Fruit fly (Drosophila melanogaster) whole organism, embryonic: ENCODE data around the gene Baldspot.

Source experiments
- Antp ChIP-seq: fragments of 200-800 bp; sonication (Bioruptor generic); optimal IDR thresholded peaks from 3 replicates; lab custom pipeline; 2016; ENCODE audit warnings: missing biosample characterization, missing genetic modification characterization
- Asciz ChIP-seq: fragments of 200-800 bp; sonication (Bioruptor generic); optimal IDR thresholded peaks from 2 replicates; lab custom pipeline; 2017; ENCODE audit warnings: missing biosample characterization, mild to moderate bottlenecking, missing genetic modification characterization, missing genetic modification reagents
- B-H1 ChIP-seq: fragments of 200-800 bp; sonication (Bioruptor generic); IDR thresholded peaks from 3 replicates; pipeline ENCODE4 v1.3.6; 2022; ENCODE audit warnings: missing biosample characterization, missing genetic modification characterization
- Bgb ChIP-seq: fragments of 200-800 bp; sonication (Bioruptor generic); IDR thresholded peaks from 2 replicates; pipeline ENCODE4 v1.3.6; 2022; ENCODE audit warnings: missing biosample characterization, missing genetic modification characterization; ENCODE audit not compliant: partially characterized antibody
- Blimp-1 ChIP-seq: fragments of 200-800 bp; sonication (Bioruptor generic); optimal IDR thresholded peaks from 3 replicates; lab custom pipeline; 2018; ENCODE audit warnings: missing biosample characterization, missing genetic modification characterization, mild to moderate bottlenecking, moderate library complexity, missing genetic modification reagents
- BtbVII ChIP-seq: fragments of 200-800 bp; sonication (Bioruptor generic); optimal IDR thresholded peaks from 3 replicates; lab custom pipeline; 2017; ENCODE audit warnings: missing biosample characterization, mild to moderate bottlenecking, missing genetic modification characterization
- CG10147 ChIP-seq: fragments of 200-800 bp; sonication (Bioruptor generic); optimal IDR thresholded peaks from 2 replicates; lab custom pipeline; 2019; ENCODE audit warnings: missing biosample characterization, mild to moderate bottlenecking, missing genetic modification characterization, moderate library complexity
- CG10267 ChIP-seq: fragments of 200-800 bp; sonication (Bioruptor generic); optimal IDR thresholded peaks from 2 replicates; lab custom pipeline; 2018; ENCODE audit warnings: missing biosample characterization, mild to moderate bottlenecking, missing genetic modification characterization, moderate library complexity
- CG11504 ChIP-seq: fragments of 200-800 bp; sonication (Bioruptor generic); optimal IDR thresholded peaks from 3 replicates; lab custom pipeline; 2019; ENCODE audit warnings: missing biosample characterization, mild to moderate bottlenecking, missing genetic modification characterization, moderate library complexity
- CG12942 ChIP-seq: fragments of 200-800 bp; sonication (Bioruptor generic); optimal IDR thresholded peaks from 3 replicates; lab custom pipeline; 2016; ENCODE audit warnings: missing biosample characterization, missing genetic modification characterization
- CG14710 ChIP-seq: fragments of 200-800 bp; sonication (Bioruptor generic); optimal IDR thresholded peaks from 3 replicates; lab custom pipeline; 2019; ENCODE audit warnings: missing biosample characterization, mild to moderate bottlenecking, missing genetic modification characterization, moderate library complexity
- CG16779 ChIP-seq: fragments of 200-800 bp; sonication (Bioruptor generic); IDR thresholded peaks from 2 replicates; pipeline ENCODE4 v1.3.6; 2022; ENCODE audit warnings: missing biosample characterization, missing genetic modification characterization
- CG17359 ChIP-seq: fragments of 200-800 bp; sonication (Bioruptor generic); optimal IDR thresholded peaks from 3 replicates; lab custom pipeline; 2018; ENCODE audit warnings: missing biosample characterization, mild to moderate bottlenecking, missing genetic modification characterization, moderate library complexity
- CG17361 ChIP-seq: fragments of 200-800 bp; sonication (Bioruptor generic); IDR thresholded peaks from 3 replicates; pipeline ENCODE4 v1.3.6; 2022; ENCODE audit warnings: missing biosample characterization, missing genetic modification characterization
- CG18476 ChIP-seq: fragments of 200-800 bp; sonication (Bioruptor generic); optimal IDR thresholded peaks from 2 replicates; lab custom pipeline; 2016; ENCODE audit warnings: missing biosample characterization, mild to moderate bottlenecking, missing genetic modification characterization
- CG2678 ChIP-seq: fragments of 200-800 bp; sonication (Bioruptor generic); optimal IDR thresholded peaks from 3 replicates; lab custom pipeline; 2019; ENCODE audit warnings: missing biosample characterization, mild to moderate bottlenecking, missing genetic modification characterization, moderate library complexity
- CG2889 ChIP-seq: fragments of 200-800 bp; sonication (Bioruptor generic); IDR thresholded peaks from 3 replicates; pipeline ENCODE4 v1.3.6; 2022; ENCODE audit warnings: missing biosample characterization, missing genetic modification characterization
- CG3281 ChIP-seq: fragments of 200-800 bp; sonication (Bioruptor generic); optimal IDR thresholded peaks from 3 replicates; lab custom pipeline; 2017; ENCODE audit warnings: missing biosample characterization, mild to moderate bottlenecking, missing genetic modification characterization
- CG6689 ChIP-seq: fragments of 200-800 bp; sonication (Bioruptor generic); IDR thresholded peaks from 2 replicates; pipeline ENCODE4 v1.3.6; 2022; ENCODE audit warnings: missing biosample characterization, missing genetic modification characterization
- CG6765 ChIP-seq: fragments of 200-800 bp; sonication (Bioruptor generic); optimal IDR thresholded peaks from 3 replicates; lab custom pipeline; 2017; ENCODE audit warnings: missing biosample characterization, mild to moderate bottlenecking, missing genetic modification characterization
- CG7839 ChIP-seq: fragments of 200-800 bp; sonication (Bioruptor generic); optimal IDR thresholded peaks from 3 replicates; lab custom pipeline; 2018; ENCODE audit warnings: missing biosample characterization, mild to moderate bottlenecking, missing genetic modification characterization, moderate library complexity
- CG9727 ChIP-seq: fragments of 200-800 bp; sonication (Bioruptor generic); optimal IDR thresholded peaks from 3 replicates; lab custom pipeline; 2017; ENCODE audit warnings: missing biosample characterization, mild to moderate bottlenecking, missing genetic modification characterization
- D19B ChIP-seq: fragments of 200-800 bp; sonication (Bioruptor generic); optimal IDR thresholded peaks from 2 replicates; lab custom pipeline; 2017; ENCODE audit warnings: missing biosample characterization, mild to moderate bottlenecking, missing genetic modification characterization
- Fer3 ChIP-seq: fragments of 200-800 bp; sonication (Bioruptor generic); optimal IDR thresholded peaks from 2 replicates; lab custom pipeline; 2018; ENCODE audit warnings: missing biosample characterization, mild to moderate bottlenecking, missing genetic modification characterization, moderate library complexity
- HLHmδ ChIP-seq: fragments of 200-800 bp; sonication (Bioruptor generic); optimal IDR thresholded peaks from 2 replicates; lab custom pipeline; 2018; ENCODE audit warnings: missing biosample characterization, mild to moderate bottlenecking, missing genetic modification characterization, moderate library complexity
- Hsf ChIP-seq: fragments of 200-800 bp; sonication (Bioruptor generic); optimal IDR thresholded peaks from 3 replicates; lab custom pipeline; 2016; ENCODE audit warnings: missing biosample characterization, missing genetic modification characterization
- Meics ChIP-seq: fragments of 200-800 bp; sonication (Bioruptor generic); optimal IDR thresholded peaks from 2 replicates; lab custom pipeline; 2017; ENCODE audit warnings: missing biosample characterization, mild to moderate bottlenecking, missing genetic modification characterization
- Nf-YC ChIP-seq: fragments of 200-800 bp; optimal IDR thresholded peaks from 3 replicates; lab custom pipeline; 2019; ENCODE audit warnings: missing biosample characterization, mild to moderate bottlenecking, missing genetic modification characterization, moderate library complexity
- Oli ChIP-seq: fragments of 200-800 bp; sonication (Bioruptor generic); optimal IDR thresholded peaks from 2 replicates; lab custom pipeline; 2018; ENCODE audit warnings: missing biosample characterization, mild to moderate bottlenecking, missing genetic modification characterization, moderate library complexity
- PHDP ChIP-seq: fragments of 200-800 bp; sonication (Bioruptor generic); optimal IDR thresholded peaks from 3 replicates; lab custom pipeline; 2018; ENCODE audit warnings: missing biosample characterization, mild to moderate bottlenecking, missing genetic modification characterization, moderate library complexity
- Side ChIP-seq: fragments of 200-800 bp; sonication (Bioruptor generic); optimal IDR thresholded peaks from 2 replicates; lab custom pipeline; 2016; ENCODE audit warnings: missing biosample characterization, missing genetic modification characterization
- Ssrp ChIP-seq: fragments of 200-800 bp; sonication (Bioruptor generic); optimal IDR thresholded peaks from 2 replicates; lab custom pipeline; 2018; ENCODE audit warnings: missing biosample characterization, mild to moderate bottlenecking, missing genetic modification characterization, moderate library complexity
- Taf1 ChIP-seq: fragments of 200-800 bp; sonication (Bioruptor generic); IDR thresholded peaks from 2 replicates; pipeline ENCODE4 v1.3.6; 2022; ENCODE audit warnings: missing biosample characterization, missing genetic modification characterization
- Xbp1 ChIP-seq: fragments of 200-800 bp; sonication (Bioruptor generic); optimal IDR thresholded peaks from 3 replicates; lab custom pipeline; 2016; ENCODE audit warnings: missing biosample characterization, mild to moderate bottlenecking, missing genetic modification characterization
- bcd ChIP-seq: fragments of 200-800 bp; sonication (Bioruptor generic); optimal IDR thresholded peaks from 2 replicates; lab custom pipeline; 2017; ENCODE audit warnings: missing biosample characterization, mild to moderate bottlenecking, missing genetic modification characterization
- dysf ChIP-seq: fragments of 200-800 bp; sonication (Bioruptor generic); IDR thresholded peaks from 3 replicates; pipeline ENCODE4 v1.3.6; 2022; ENCODE audit warnings: missing biosample characterization, missing genetic modification characterization
- exex ChIP-seq: fragments of 200-800 bp; sonication (Bioruptor generic); optimal IDR thresholded peaks from 4 replicates; lab custom pipeline; 2018; ENCODE audit warnings: missing biosample characterization, mild to moderate bottlenecking, missing genetic modification characterization, moderate library complexity
- fd96Cb ChIP-seq: fragments of 200-800 bp; sonication (Bioruptor generic); optimal IDR thresholded peaks from 2 replicates; lab custom pipeline; 2018; ENCODE audit warnings: missing biosample characterization, mild to moderate bottlenecking, missing genetic modification characterization, moderate library complexity
- hbn ChIP-seq: fragments of 200-800 bp; sonication (Bioruptor generic); IDR thresholded peaks from 2 replicates; pipeline ENCODE4 v1.3.6; 2022; ENCODE audit warnings: missing biosample characterization, missing genetic modification characterization; ENCODE audit not compliant: partially characterized antibody
- hkb ChIP-seq, 2 experiments: fragments of 200-800 bp in 1 of 2; fragments of >200 bp in 1 of 2; sonication (Bioruptor generic) in 1 of 2; IDR thresholded peaks in 1 of 2; optimal IDR thresholded peaks in 1 of 2; 2 replicates each; pipeline versions ENCODE4 v1.3.6 to Lab custom; 2017 to 2022; ENCODE audit warnings: missing biosample characterization in 1 of 2, missing genetic modification characterization in 1 of 2
- lmd ChIP-seq: fragments of 200-800 bp; sonication (Bioruptor generic); IDR thresholded peaks from 2 replicates; pipeline ENCODE4 v1.3.6; 2022; ENCODE audit warnings: missing biosample characterization, missing genetic modification characterization
- nau ChIP-seq: fragments of 200-800 bp; sonication (Bioruptor generic); optimal IDR thresholded peaks from 3 replicates; lab custom pipeline; 2017; ENCODE audit warnings: missing biosample characterization, mild to moderate bottlenecking, missing genetic modification characterization, missing genetic modification reagents
- otp ChIP-seq: fragments of 200-800 bp; sonication (Bioruptor generic); IDR thresholded peaks from 3 replicates; pipeline ENCODE4, ENCODE4 v1.3.6; 2022; ENCODE audit warnings: missing biosample characterization, missing genetic modification characterization
- p53 ChIP-seq: fragments of 200-800 bp; sonication (Bioruptor generic); optimal IDR thresholded peaks from 2 replicates; lab custom pipeline; 2016; ENCODE audit warnings: missing biosample characterization, missing genetic modification characterization
- pan ChIP-seq, 4 experiments: fragments of >200 bp in 3 of 4; fragments of 200-800 bp in 1 of 4; sonication (Bioruptor generic) in 1 of 4; optimal IDR thresholded peaks in 3 of 4; IDR thresholded peaks in 1 of 4; 2 replicates each; pipeline versions ENCODE4 v1.3.6 to Lab custom; 2017 to 2022; ENCODE audit warnings: missing biosample characterization in 2 of 4, missing genetic modification characterization in 2 of 4, mixed read lengths in 1 of 4
- prd ChIP-seq, 3 experiments: fragments of >200 bp in 2 of 3; fragments of 200-800 bp in 1 of 3; sonication (Bioruptor generic) in 1 of 3; optimal IDR thresholded peaks in 2 of 3; IDR thresholded peaks in 1 of 3; 2 replicates in 2 of 3; 3 replicates in 1 of 3; pipeline versions ENCODE4 v1.3.6 to Lab custom; 2017 to 2022; ENCODE audit warnings: missing biosample characterization in 1 of 3, missing genetic modification characterization in 1 of 3
- sens ChIP-seq: fragments of 200-800 bp; sonication (Bioruptor generic); peaks from one replicate; lab custom pipeline; 2016; ENCODE audit warnings: missing biosample characterization, missing genetic modification characterization
- sisA ChIP-seq: fragments of 200-800 bp; sonication (Bioruptor generic); IDR thresholded peaks from 2 replicates; pipeline ENCODE4 v1.3.6; 2022; ENCODE audit warnings: missing biosample characterization, missing genetic modification characterization

The Baldspot gene

DNA sequence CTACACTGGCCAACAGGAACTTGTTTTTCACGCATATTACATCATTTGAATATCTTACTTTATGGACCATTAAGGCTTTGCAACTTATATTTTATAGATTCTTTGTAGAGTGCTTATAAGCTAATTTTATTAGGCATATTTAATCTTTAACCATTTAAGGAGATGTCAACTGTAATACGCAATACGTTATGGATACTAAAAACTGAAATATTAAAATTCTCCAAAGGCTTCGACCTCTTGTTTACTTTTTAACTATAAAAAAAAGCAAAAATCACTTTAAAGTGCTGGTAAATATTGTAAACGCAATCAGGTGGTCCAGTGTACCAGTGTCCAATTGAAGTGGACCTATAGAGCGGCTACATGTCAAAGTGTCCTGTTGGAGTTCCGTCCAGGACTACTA is 4.4 kb downstream of the Baldspot start (continued):
- TF ChIP-seq hkb (optimal IDR thresholded peaks at IDR 0.05; lab: Kevin White, UChicago) (no peak), hkb (GFP tag; IDR thresholded peaks at IDR 0.05; lab: Robert Waterston, UW) (0 out of 2 replicates have a peak, but pooled peaks have one; percentile 10), CG2678 (peak; percentile 73), CG6689 (GFP tag; lab: Robert Waterston, UW) (peak; percentile 49; the same call in 1 of the 2 replicates), sens (peak; percentile 83), CG17359 (tag; lab: Kevin White, UChicago) (peak; percentile 15), D19B (no peak), Meics (GFP tag; lab: Kevin White, UChicago) (peak; percentile 58), CG12942 (GFP tag; lab: Kevin White, UChicago) (no peak), pan (optimal IDR thresholded peaks at IDR 0.05; lab: Kevin White, UChicago) (no peak), pan (GFP tag; optimal IDR thresholded peaks at IDR 0.05 in 1 of 2, IDR thresholded peaks at IDR 0.05 in 1 of 2) (peak in 1 of 2 experiments; percentile 35), nau (GFP tag; lab: Kevin White, UChicago) (peak; percentile 50), CG7839 (tag; lab: Kevin White, UChicago) (peak; percentile 44), Xbp1 (GFP tag; lab: Kevin White, UChicago) (peak; percentile 25), sisA (GFP tag; lab: Robert Waterston, UW) (peak; percentile 31), CG17361 (GFP tag; lab: Robert Waterston, UW) (peak; percentile 53; the same call in 2 of the 3 replicates), Fer3 (tag; lab: Kevin White, UChicago) (peak; percentile 25), dysf (GFP tag; lab: Robert Waterston, UW) (peak; percentile 43; the same call in 1 of the 3 replicates), BtbVII (GFP tag; lab: Kevin White, UChicago) (peak; percentile 41), CG16779 (GFP tag; lab: Robert Waterston, UW) (no peak), Nf-YC (tag; lab: Kevin White, UChicago) (no peak), exex (tag; lab: Kevin White, UChicago) (peak; percentile 9), fd96Cb (tag; lab: Kevin White, UChicago) (peak; percentile 32), prd (optimal IDR thresholded peaks at IDR 0.05; lab: Kevin White, UChicago) (no peak), prd (GFP tag; IDR thresholded peaks at IDR 0.05; lab: Robert Waterston, UW) (peak; percentile 48; the same call in 2 of the 3 replicates), hbn (GFP tag; lab: Robert Waterston, UW) (no peak), CG2889 (GFP tag; lab: Robert Waterston, UW) (peak; percentile 42; the same call in 1 of the 3 replicates), Hsf (GFP tag; lab: Kevin White, UChicago) (peak; percentile 17), Oli (tag; lab: Kevin White, UChicago) (peak; percentile 55), CG11504 (peak; percentile 69), Taf1 (no peak), B-H1 (no peak), CG10267 (no peak), CG10147 (GFP tag; lab: Kevin White, UChicago) (peak; percentile 47), Side (GFP tag; lab: Kevin White, UChicago) (no peak), CG3281 (peak; percentile 61), lmd (GFP tag; lab: Robert Waterston, UW) (peak; percentile 46; the same call in 1 of the 2 replicates), CG14710 (tag; lab: Kevin White, UChicago) (peak; percentile 12), Antp (GFP tag; lab: Kevin White, UChicago) (no peak), CG9727 (GFP tag; lab: Kevin White, UChicago) (peak; percentile 15), HLHmδ (GFP tag; lab: Kevin White, UChicago) (no peak), bcd (GFP tag; lab: Kevin White, UChicago) (peak; percentile 46), Ssrp (tag; lab: Kevin White, UChicago) (peak; percentile 36), Blimp-1 (GFP tag; lab: Kevin White, UChicago) (peak; percentile 25), PHDP (tag; lab: Kevin White, UChicago) (peak; percentile 18), Asciz (GFP tag; lab: Kevin White, UChicago) (peak; percentile 29), Bgb (GFP tag; lab: Robert Waterston, UW) (no peak), CG6765 (GFP tag; lab: Kevin White, UChicago) (peak; percentile 17), CG18476 (peak; percentile 25), otp (GFP tag; lab: Robert Waterston, UW) (no peak), p53 (no peak)
